Worm (Caenorhabditis elegans) whole organism, L1 larva: ENCODE results near the gene F32H5.4.

Experiments
- C34B4.2 ChIP-seq: sonication (generic microtip); optimal IDR thresholded peaks from 2 replicates; lab custom pipeline; 2017; ENCODE audit warnings: mild to moderate bottlenecking, missing genetic modification characterization, missing compliant biosample characterization
- F16B12.6 ChIP-seq: fragments of 150-350 bp; optimal IDR thresholded peaks from 2 replicates; lab custom pipeline; 2014; ENCODE audit warnings: missing biosample characterization, missing genetic modification characterization
- Y116A8C.19 ChIP-seq: sonication (generic microtip); optimal IDR thresholded peaks from 2 replicates; lab custom pipeline; 2016; ENCODE audit warnings: missing compliant biosample characterization, missing genetic modification characterization, borderline replicate concordance
- aha-1 ChIP-seq: fragments of 150-350 bp; optimal IDR thresholded peaks from 2 replicates; lab custom pipeline; 2014; ENCODE audit warnings: missing biosample characterization, missing genetic modification characterization
- aly-2 ChIP-seq: fragments of 150-350 bp; optimal IDR thresholded peaks from 2 replicates; lab custom pipeline; 2014; ENCODE audit warnings: missing biosample characterization, missing genetic modification characterization
- ama-1 ChIP-seq: fragments of 150-350 bp; optimal IDR thresholded peaks from 2 replicates; lab custom pipeline; 2014
- blmp-1 ChIP-seq: fragments of 150-350 bp; optimal IDR thresholded peaks from 2 replicates; lab custom pipeline; 2014; ENCODE audit warnings: missing biosample characterization, missing genetic modification characterization
- ceh-82 ChIP-seq, 3 experiments: fragments of 150-350 bp in 1 of 3; sonication (generic microtip) in 2 of 3; optimal IDR thresholded peaks; 2 replicates each; lab custom pipeline; 2014 to 2017; ENCODE audit warnings: missing biosample characterization in 3 of 3, missing genetic modification characterization in 3 of 3
- ceh-88 ChIP-seq: fragments of 200-800 bp; sonication (Bioruptor generic); IDR thresholded peaks from 2 replicates; pipeline ENCODE4 v1.3.6; 2022; ENCODE audit warnings: missing genetic modification characterization, missing compliant biosample characterization
- ces-1 ChIP-seq: fragments of 150-350 bp; optimal IDR thresholded peaks from 2 replicates; lab custom pipeline; 2014; ENCODE audit warnings: missing biosample characterization, missing genetic modification reagents, missing genetic modification characterization
- dpl-1 ChIP-seq, 3 experiments: fragments of 150-350 bp in 2 of 3; sonication (generic microtip) in 1 of 3; optimal IDR thresholded peaks; 2 replicates each; lab custom pipeline; 2014 to 2017; ENCODE audit warnings: missing biosample characterization in 3 of 3, missing genetic modification characterization in 3 of 3, missing genetic modification reagents in 3 of 3
- dsc-1 ChIP-seq: sonication (generic microtip); optimal IDR thresholded peaks from 2 replicates; lab custom pipeline; 2016; ENCODE audit warnings: mild to moderate bottlenecking, missing genetic modification characterization, missing compliant biosample characterization
- efl-1 ChIP-seq, 4 experiments: fragments of 150-350 bp; optimal IDR thresholded peaks in 3 of 4; peaks in 1 of 4; 1 replicate in 1 of 4; 2 replicates in 3 of 4; lab custom pipeline; 2014; ENCODE audit warnings: missing biosample characterization in 2 of 4, missing genetic modification characterization in 2 of 4, missing genetic modification reagents in 2 of 4
- egl-13 ChIP-seq: sonication (generic microtip); optimal IDR thresholded peaks from 2 replicates; lab custom pipeline; 2016; ENCODE audit warnings: missing genotype, missing genetic modification reagents, missing genetic modification characterization, missing compliant biosample characterization
- elt-2 ChIP-seq: sonication (generic microtip); optimal IDR thresholded peaks from 2 replicates; lab custom pipeline; 2016; ENCODE audit warnings: missing genetic modification characterization, mild to moderate bottlenecking, inconsistent platforms, missing compliant biosample characterization, missing genetic modification reagents
- elt-3 ChIP-seq, 6 experiments: fragments of 150-350 bp in 1 of 6; sonication (generic microtip); optimal IDR thresholded peaks; 2 replicates each; lab custom pipeline; 2017 to 2018; ENCODE audit warnings: missing biosample characterization in 6 of 6, missing genetic modification characterization in 6 of 6, inconsistent platforms in 1 of 6
- fkh-10 ChIP-seq: sonication (generic microtip); optimal IDR thresholded peaks from 2 replicates; lab custom pipeline; 2017; ENCODE audit warnings: missing biosample characterization, missing genetic modification reagents, missing genetic modification characterization
- fkh-4 ChIP-seq: sonication (generic microtip); optimal IDR thresholded peaks from 2 replicates; lab custom pipeline; 2016; ENCODE audit warnings: missing compliant biosample characterization, missing genetic modification characterization, borderline replicate concordance
- fkh-8 ChIP-seq: sonication (generic microtip); optimal IDR thresholded peaks from 2 replicates; lab custom pipeline; 2016; ENCODE audit warnings: mild to moderate bottlenecking, missing genetic modification characterization, missing compliant biosample characterization
- hlh-17 ChIP-seq: fragments of 200-800 bp; sonication (Bioruptor generic); optimal IDR thresholded peaks from 2 replicates; lab custom pipeline; 2018; ENCODE audit warnings: missing genetic modification characterization, mild to moderate bottlenecking, missing compliant biosample characterization, moderate library complexity, borderline replicate concordance
- hlh-4 ChIP-seq: sonication (generic microtip); optimal IDR thresholded peaks from 2 replicates; lab custom pipeline; 2016; ENCODE audit warnings: mild to moderate bottlenecking, missing genetic modification characterization, missing compliant biosample characterization
- hpl-2 ChIP-seq: fragments of 150-350 bp; optimal IDR thresholded peaks from 2 replicates; lab custom pipeline; 2014; ENCODE audit warnings: missing biosample characterization, missing genetic modification reagents, missing genetic modification characterization
- irx-1 ChIP-seq: sonication (generic microtip); optimal IDR thresholded peaks from 2 replicates; lab custom pipeline; 2016; ENCODE audit warnings: missing genetic modification characterization, missing compliant biosample characterization
- isw-1 ChIP-seq: fragments of 200-800 bp; sonication (Bioruptor generic); IDR thresholded peaks from 2 replicates; pipeline ENCODE4 v1.3.6; 2022; ENCODE audit warnings: missing genetic modification characterization, missing compliant biosample characterization
- jun-1 ChIP-seq: fragments of 150-350 bp; optimal IDR thresholded peaks from 2 replicates; lab custom pipeline; 2014; ENCODE audit warnings: missing biosample characterization, missing genetic modification reagents, missing genetic modification characterization
- lin-14 ChIP-seq: fragments of 200-800 bp; sonication (Bioruptor generic); optimal IDR thresholded peaks from 2 replicates; lab custom pipeline; 2018; ENCODE audit warnings: mild to moderate bottlenecking, missing genetic modification characterization, moderate library complexity, missing compliant biosample characterization
- lin-15B ChIP-seq: fragments of 150-350 bp; sonication (generic microtip); optimal IDR thresholded peaks from 3 replicates; lab custom pipeline; 2014; ENCODE audit warnings: missing biosample characterization, missing genetic modification characterization
- lin-35 ChIP-seq, 2 experiments: fragments of 150-350 bp; optimal IDR thresholded peaks; 2 replicates each; lab custom pipeline; 2014; ENCODE audit warnings: missing biosample characterization in 2 of 2, missing genetic modification characterization in 2 of 2, missing genetic modification reagents in 2 of 2
- lin-39 ChIP-seq: fragments of 150-350 bp; optimal IDR thresholded peaks from 2 replicates; lab custom pipeline; 2014; ENCODE audit warnings: missing biosample characterization, missing genetic modification reagents, missing genetic modification characterization
- mdl-1 ChIP-seq, 2 experiments: fragments of 150-350 bp; optimal IDR thresholded peaks; 2 replicates each; lab custom pipeline; 2014 to 2017; ENCODE audit warnings: missing biosample characterization in 2 of 2, missing genetic modification characterization in 2 of 2, inconsistent platforms in 1 of 2
- nhr-19 ChIP-seq: fragments of 200-800 bp; sonication (Bioruptor generic); conservative IDR thresholded peaks from 2 replicates; pipeline ENCODE4 v1.3.6; 2022; ENCODE audit warnings: missing genetic modification characterization, missing compliant biosample characterization
- nhr-20 ChIP-seq: sonication (generic microtip); optimal IDR thresholded peaks from 2 replicates; lab custom pipeline; 2016; ENCODE audit warnings: mild to moderate bottlenecking, missing genetic modification characterization, missing compliant biosample characterization
- nhr-237 ChIP-seq: fragments of 150-350 bp; optimal IDR thresholded peaks from 2 replicates; lab custom pipeline; 2014; ENCODE audit warnings: missing biosample characterization, missing genetic modification characterization
- nhr-71 ChIP-seq: sonication (generic microtip); optimal IDR thresholded peaks from 2 replicates; lab custom pipeline; 2016; ENCODE audit warnings: mild to moderate bottlenecking, missing genetic modification characterization, moderate library complexity, missing compliant biosample characterization
- nhr-77 ChIP-seq: fragments of 150-350 bp; optimal IDR thresholded peaks from 2 replicates; lab custom pipeline; 2014; ENCODE audit warnings: missing biosample characterization, missing genetic modification characterization
- nhr-84 ChIP-seq: sonication (generic microtip); optimal IDR thresholded peaks from 2 replicates; lab custom pipeline; 2017; ENCODE audit warnings: missing biosample characterization, missing genetic modification characterization
- nhr-85 ChIP-seq: sonication (generic microtip); peaks from one replicate; lab custom pipeline; 2016; ENCODE audit warnings: missing genetic modification characterization, inconsistent platforms, missing compliant biosample characterization
- nhr-90 ChIP-seq: sonication (generic microtip); optimal IDR thresholded peaks from 2 replicates; lab custom pipeline; 2016; ENCODE audit warnings: mild to moderate bottlenecking, missing genetic modification characterization, missing compliant biosample characterization; ENCODE audit not compliant: poor library complexity
- pag-3 ChIP-seq: sonication (generic microtip); optimal IDR thresholded peaks from 2 replicates; lab custom pipeline; 2017; ENCODE audit warnings: missing genetic modification characterization, mild to moderate bottlenecking, missing compliant biosample characterization, antibody characterized with exemption, borderline replicate concordance; ENCODE audit not compliant: insufficient read depth
- snpc-4 ChIP-seq: fragments of 150-350 bp; optimal IDR thresholded peaks from 2 replicates; lab custom pipeline; 2014; ENCODE audit warnings: missing biosample characterization, missing genetic modification characterization
- snu-23 ChIP-seq: sonication (generic microtip); optimal IDR thresholded peaks from 2 replicates; lab custom pipeline; 2016; ENCODE audit warnings: missing genetic modification characterization, missing compliant biosample characterization
- sptf-1 ChIP-seq: fragments of 150-350 bp; optimal IDR thresholded peaks from 2 replicates; lab custom pipeline; 2014; ENCODE audit warnings: missing biosample characterization, missing genetic modification characterization
- sup-37 ChIP-seq: fragments of 200-800 bp; sonication (Bioruptor generic); optimal IDR thresholded peaks from 2 replicates; lab custom pipeline; 2018; ENCODE audit warnings: mild to moderate bottlenecking, missing genetic modification characterization, missing compliant biosample characterization
- tlp-1 ChIP-seq: fragments of 150-350 bp; optimal IDR thresholded peaks from 2 replicates; lab custom pipeline; 2014; ENCODE audit warnings: missing biosample characterization, missing genetic modification characterization
- unc-130 ChIP-seq: fragments of 150-350 bp; optimal IDR thresholded peaks from 2 replicates; lab custom pipeline; 2017; ENCODE audit warnings: missing biosample characterization, missing genetic modification characterization, inconsistent platforms
- unc-30 ChIP-seq: sonication (generic microtip); optimal IDR thresholded peaks from 2 replicates; lab custom pipeline; 2017; ENCODE audit warnings: missing biosample characterization, missing genetic modification characterization
- unc-62 ChIP-seq: fragments of 150-350 bp; optimal IDR thresholded peaks from 2 replicates; lab custom pipeline; 2014; ENCODE audit warnings: missing biosample characterization, missing genetic modification reagents, missing genetic modification characterization
- unc-86 ChIP-seq: sonication (generic microtip); optimal IDR thresholded peaks from 2 replicates; lab custom pipeline; 2016; ENCODE audit warnings: missing genetic modification characterization, missing compliant biosample characterization
- unc-98 ChIP-seq: fragments of 200-800 bp; sonication (Bioruptor generic); IDR thresholded peaks from 2 replicates; pipeline ENCODE4 v1.3.6; 2022; ENCODE audit warnings: missing genetic modification characterization, missing compliant biosample characterization
- xbp-1 ChIP-seq: sonication (generic microtip); optimal IDR thresholded peaks from 2 replicates; lab custom pipeline; 2016; ENCODE audit warnings: missing genetic modification characterization, missing compliant biosample characterization
- ztf-11 ChIP-seq, 2 experiments: sonication (generic microtip); optimal IDR thresholded peaks; 2 replicates each; lab custom pipeline; 2016 to 2017; ENCODE audit warnings: missing genetic modification characterization in 2 of 2, missing biosample characterization in 1 of 2, missing compliant biosample characterization in 1 of 2

Gene F32H5.4

ce11 chrV:13370265-13370664, 9.9 kb downstream of the F32H5.4 start:
- TF ChIP-seq nhr-85 (tag; lab: Kevin White, UChicago) (peak; percentile 23), blmp-1 (tag; lab: Kevin White, UChicago) (peak; percentile 63), unc-62 (no peak)
- TF ChIP-seq, all 84 proteins: peak for 2

ce11 chrV:13371336-13371735, 11.0 kb downstream of the F32H5.4 start:
- TF ChIP-seq xbp-1 (tag; lab: Kevin White, UChicago) (peak; percentile 22), elt-2 (no peak), snpc-4 (no peak), ama-1 (no peak), lin-35 (GFP tag; optimal IDR thresholded peaks at IDR 0.05; lab: Kevin White, UChicago) (peak; percentile 21 to 69), fkh-4 (tag; lab: Kevin White, UChicago) (no peak), lin-39 (tag; lab: Kevin White, UChicago) (no peak), egl-13 (no peak), ztf-11 (tag; optimal IDR thresholded peaks at IDR 0.05; lab: Kevin White, UChicago) (no peak), unc-98 (GFP tag; lab: Robert Waterston, UW) (no peak), nhr-19 (GFP tag; lab: Robert Waterston, UW) (peak; percentile 63), tlp-1 (tag; lab: Kevin White, UChicago) (no peak), dsc-1 (tag; lab: Kevin White, UChicago) (no peak), fkh-8 (tag; lab: Kevin White, UChicago) (no peak), Y116A8C.19 (tag; lab: Kevin White, UChicago) (no peak), unc-130 (peak; percentile 59), efl-1 (optimal IDR thresholded peaks at IDR 0.05; lab: Kevin White, UChicago) (peak; percentile 14 to 44), efl-1 (GFP tag; optimal IDR thresholded peaks at IDR 0.05 in 1 of 2; lab: Kevin White, UChicago) (peak in 1 of 2 experiments; percentile 94), ceh-82 (tag; optimal IDR thresholded peaks at IDR 0.05; lab: Kevin White, UChicago) (peak in 2 of 3 experiments; percentile 24 to 26), irx-1 (tag; lab: Kevin White, UChicago) (peak; percentile 62), ceh-88 (no peak), aly-2 (tag; lab: Kevin White, UChicago) (no peak), aha-1 (tag; lab: Kevin White, UChicago) (no peak), lin-15B (no peak), pag-3 (no peak), nhr-71 (peak; percentile 86), lin-14 (GFP tag; lab: Kevin White, UChicago) (peak; percentile 96), unc-30 (tag; lab: Kevin White, UChicago) (no peak), hlh-17 (GFP tag; lab: Kevin White, UChicago) (no peak), hlh-4 (tag; lab: Kevin White, UChicago) (no peak), snu-23 (GFP tag; lab: Kevin White, UChicago) (peak; percentile 92), nhr-84 (no peak), nhr-20 (peak; percentile 92), ces-1 (no peak), nhr-237 (tag; lab: Kevin White, UChicago) (peak; percentile 59), mdl-1 (tag; optimal IDR thresholded peaks at IDR 0.05; lab: Kevin White, UChicago) (peak in 1 of 2 experiments; percentile 68), nhr-77 (tag; lab: Kevin White, UChicago) (peak; percentile 42), dpl-1 (GFP tag; optimal IDR thresholded peaks at IDR 0.05; lab: Kevin White, UChicago) (peak in 2 of 3 experiments; percentile 23 to 63), jun-1 (tag; lab: Kevin White, UChicago) (peak; percentile 31), elt-3 (tag; optimal IDR thresholded peaks at IDR 0.05; lab: Kevin White, UChicago) (peak in 5 of 6 experiments; percentile 59 to 96 (median 93)), hpl-2 (peak; percentile 10), C34B4.2 (no peak), nhr-90 (tag; lab: Kevin White, UChicago) (peak; percentile 84), fkh-10 (no peak), sptf-1 (no peak), sup-37 (GFP tag; lab: Kevin White, UChicago) (no peak), unc-86 (no peak), isw-1 (GFP tag; lab: Robert Waterston, UW) (no peak), F16B12.6 (no peak)
